Fruit fly (Drosophila melanogaster) whole organism, embryonic: ENCODE measurements around the gene Sec24CD.

Experiments
- Abd-B ChIP-seq: fragments of 200-800 bp; sonication (Bioruptor generic); optimal IDR thresholded peaks from 2 replicates; lab custom pipeline; 2018; ENCODE audit warnings: missing biosample characterization, mild to moderate bottlenecking, missing genetic modification characterization, moderate library complexity
- C15 ChIP-seq: fragments of 200-800 bp; sonication (Bioruptor generic); IDR thresholded peaks from 3 replicates; pipeline ENCODE4 v1.3.6; 2022; ENCODE audit warnings: missing biosample characterization, missing genetic modification characterization
- CG10979 ChIP-seq: fragments of 200-800 bp; sonication (Bioruptor generic); optimal IDR thresholded peaks from 2 replicates; lab custom pipeline; 2018; ENCODE audit warnings: missing biosample characterization, mild to moderate bottlenecking, missing genetic modification characterization, moderate library complexity
- CG11695 ChIP-seq: fragments of 200-800 bp; sonication (Bioruptor generic); IDR thresholded peaks from 3 replicates; pipeline ENCODE4 v1.3.6; 2022; ENCODE audit warnings: missing biosample characterization, missing genetic modification characterization
- CG11723 ChIP-seq: fragments of 200-800 bp; sonication (Bioruptor generic); optimal IDR thresholded peaks from 2 replicates; lab custom pipeline; 2017; ENCODE audit warnings: missing biosample characterization, mild to moderate bottlenecking, missing genetic modification characterization
- CG12219 ChIP-seq: fragments of 200-800 bp; sonication (Bioruptor generic); optimal IDR thresholded peaks from 3 replicates; lab custom pipeline; 2018; ENCODE audit warnings: missing biosample characterization, mild to moderate bottlenecking, missing genetic modification characterization
- CG12236 ChIP-seq: fragments of 200-800 bp; sonication (Bioruptor generic); optimal IDR thresholded peaks from 2 replicates; lab custom pipeline; 2016; ENCODE audit warnings: missing biosample characterization, missing genetic modification characterization
- CG12769 ChIP-seq: fragments of 200-800 bp; sonication (Bioruptor generic); optimal IDR thresholded peaks from 2 replicates; lab custom pipeline; 2019; ENCODE audit warnings: missing biosample characterization, mild to moderate bottlenecking, missing genetic modification characterization, moderate library complexity
- CG13894 ChIP-seq: fragments of 200-800 bp; sonication (Bioruptor generic); optimal IDR thresholded peaks from 3 replicates; lab custom pipeline; 2018; ENCODE audit warnings: missing biosample characterization, mild to moderate bottlenecking, missing genetic modification characterization, moderate library complexity
- CG14014 ChIP-seq: fragments of 200-800 bp; sonication (Bioruptor generic); IDR thresholded peaks from 2 replicates; pipeline ENCODE4 v1.3.6; 2022; ENCODE audit warnings: missing biosample characterization, missing genetic modification characterization
- CG16779 ChIP-seq: fragments of 200-800 bp; sonication (Bioruptor generic); IDR thresholded peaks from 2 replicates; pipeline ENCODE4 v1.3.6; 2022; ENCODE audit warnings: missing biosample characterization, missing genetic modification characterization
- CG17361 ChIP-seq: fragments of 200-800 bp; sonication (Bioruptor generic); IDR thresholded peaks from 3 replicates; pipeline ENCODE4 v1.3.6; 2022; ENCODE audit warnings: missing biosample characterization, missing genetic modification characterization
- CG17802 ChIP-seq: fragments of 200-800 bp; sonication (Bioruptor generic); optimal IDR thresholded peaks from 2 replicates; lab custom pipeline; 2018; ENCODE audit warnings: missing biosample characterization, mild to moderate bottlenecking, missing genetic modification characterization, moderate library complexity
- CG33557 ChIP-seq: fragments of 200-800 bp; sonication (Bioruptor generic); optimal IDR thresholded peaks from 2 replicates; lab custom pipeline; 2019; ENCODE audit warnings: missing biosample characterization, mild to moderate bottlenecking, missing genetic modification characterization, moderate library complexity
- CG3847 ChIP-seq: fragments of 200-800 bp; sonication (Bioruptor generic); IDR thresholded peaks from 2 replicates; pipeline ENCODE4 v1.3.6; 2022; ENCODE audit warnings: missing biosample characterization, missing genetic modification characterization
- CG4404 ChIP-seq: fragments of 200-800 bp; sonication (Bioruptor generic); IDR thresholded peaks from 2 replicates; pipeline ENCODE4 v1.3.6; 2022; ENCODE audit warnings: missing biosample characterization, missing genetic modification characterization
- CG6854 ChIP-seq: fragments of 200-800 bp; sonication (Bioruptor generic); optimal IDR thresholded peaks from 3 replicates; lab custom pipeline; 2017; ENCODE audit warnings: missing biosample characterization, mild to moderate bottlenecking, missing genetic modification characterization
- CG8388 ChIP-seq: fragments of 200-800 bp; sonication (Bioruptor generic); optimal IDR thresholded peaks from 2 replicates; lab custom pipeline; 2019; ENCODE audit warnings: missing biosample characterization, mild to moderate bottlenecking, missing genetic modification characterization, moderate library complexity
- CTCF ChIP-seq: fragments of 200-800 bp; sonication (Bioruptor generic); optimal IDR thresholded peaks from 2 replicates; lab custom pipeline; 2017; ENCODE audit warnings: missing biosample characterization, mild to moderate bottlenecking, missing genetic modification characterization, moderate library complexity
- D19A ChIP-seq: fragments of 200-800 bp; optimal IDR thresholded peaks from 3 replicates; lab custom pipeline; 2019; ENCODE audit warnings: missing biosample characterization, mild to moderate bottlenecking, missing genetic modification characterization, moderate library complexity
- Dll ChIP-seq: fragments of 200-800 bp; sonication (Bioruptor generic); IDR thresholded peaks from 4 replicates; pipeline ENCODE4 v1.3.6; 2022; ENCODE audit warnings: missing biosample characterization, missing genetic modification characterization; ENCODE audit not compliant: partially characterized antibody
- Gug ChIP-seq: fragments of 200-800 bp; sonication (Bioruptor generic); IDR thresholded peaks from 4 replicates; pipeline ENCODE4 v1.3.6; 2022; ENCODE audit warnings: missing biosample characterization, missing genetic modification characterization
- Hey ChIP-seq: fragments of 200-800 bp; sonication (Bioruptor generic); optimal IDR thresholded peaks from 3 replicates; lab custom pipeline; 2018; ENCODE audit warnings: missing biosample characterization, mild to moderate bottlenecking, missing genetic modification characterization
- Hmr ChIP-seq: fragments of 200-800 bp; sonication (Bioruptor generic); optimal IDR thresholded peaks from 3 replicates; lab custom pipeline; 2017; ENCODE audit warnings: mild to moderate bottlenecking, missing biosample characterization, missing genetic modification reagents, missing genetic modification characterization
- Jarid2 ChIP-seq: fragments of 200-800 bp; sonication (Bioruptor generic); optimal IDR thresholded peaks from 3 replicates; lab custom pipeline; 2017; ENCODE audit warnings: mild to moderate bottlenecking, missing biosample characterization, missing genetic modification reagents, missing genetic modification characterization
- Mad ChIP-seq: fragments of 200-800 bp; sonication (Bioruptor generic); optimal IDR thresholded peaks from 2 replicates; lab custom pipeline; 2016; ENCODE audit warnings: missing biosample characterization, missing genetic modification characterization
- Mes4 ChIP-seq: fragments of 200-800 bp; sonication (Bioruptor generic); optimal IDR thresholded peaks from 2 replicates; lab custom pipeline; 2016; ENCODE audit warnings: missing biosample characterization, missing genetic modification characterization
- Myb ChIP-seq: fragments of 200-800 bp; sonication (Bioruptor generic); optimal IDR thresholded peaks from 2 replicates; lab custom pipeline; 2016; ENCODE audit warnings: missing biosample characterization, missing genetic modification characterization
- NfI ChIP-seq: fragments of 200-800 bp; sonication (Bioruptor generic); optimal IDR thresholded peaks from 3 replicates; lab custom pipeline; 2018; ENCODE audit warnings: missing biosample characterization, mild to moderate bottlenecking, missing genetic modification characterization, moderate library complexity
- Sox102F ChIP-seq: fragments of 200-800 bp; sonication (Bioruptor generic); optimal IDR thresholded peaks from 2 replicates; lab custom pipeline; 2018; ENCODE audit warnings: missing biosample characterization, mild to moderate bottlenecking, missing genetic modification characterization, moderate library complexity
- Spps ChIP-seq: fragments of 200-800 bp; sonication (Bioruptor generic); optimal IDR thresholded peaks from 2 replicates; lab custom pipeline; 2018; ENCODE audit warnings: missing biosample characterization, mild to moderate bottlenecking, missing genetic modification characterization
- az2 ChIP-seq: fragments of 200-800 bp; sonication (Bioruptor generic); optimal IDR thresholded peaks from 3 replicates; lab custom pipeline; 2016; ENCODE audit warnings: missing biosample characterization, missing genetic modification characterization
- bbx ChIP-seq: fragments of 200-800 bp; sonication (Bioruptor generic); IDR thresholded peaks from 2 replicates; pipeline ENCODE4 v1.3.6; 2022; ENCODE audit warnings: missing biosample characterization, missing genetic modification characterization; ENCODE audit not compliant: partially characterized antibody
- bsh ChIP-seq, 2 experiments: fragments of 200-800 bp; sonication (Bioruptor generic); optimal IDR thresholded peaks; 2 replicates each; lab custom pipeline; 2017 to 2018; ENCODE audit warnings: mild to moderate bottlenecking in 2 of 2, missing biosample characterization in 2 of 2, missing genetic modification characterization in 2 of 2, moderate library complexity in 1 of 2
- cg ChIP-seq: fragments of 200-800 bp; sonication (Bioruptor generic); optimal IDR thresholded peaks from 3 replicates; lab custom pipeline; 2019; ENCODE audit warnings: missing biosample characterization, mild to moderate bottlenecking, missing genetic modification characterization, moderate library complexity
- ci ChIP-seq: fragments of 200-800 bp; sonication (Bioruptor generic); IDR thresholded peaks from 3 replicates; pipeline ENCODE4 v1.3.6; 2022; ENCODE audit warnings: missing biosample characterization, missing genetic modification characterization
- dan ChIP-seq: fragments of 200-800 bp; sonication (Bioruptor generic); IDR thresholded peaks from 2 replicates; pipeline ENCODE4 v1.3.6; 2022; ENCODE audit warnings: missing biosample characterization, missing genetic modification characterization
- danr ChIP-seq: fragments of 200-800 bp; sonication (Bioruptor generic); IDR thresholded peaks from 2 replicates; pipeline ENCODE4 v1.3.6; 2022; ENCODE audit warnings: missing biosample characterization, missing genetic modification characterization
- esg ChIP-seq: fragments of 200-800 bp; sonication (Bioruptor generic); conservative IDR thresholded peaks from 2 replicates; pipeline ENCODE4 v1.3.6; 2022; ENCODE audit warnings: missing biosample characterization, missing genetic modification characterization
- ewg ChIP-seq: fragments of 200-800 bp; sonication (Bioruptor generic); optimal IDR thresholded peaks from 3 replicates; lab custom pipeline; 2017; ENCODE audit warnings: mild to moderate bottlenecking, missing biosample characterization, missing genetic modification reagents, missing genetic modification characterization
- grn ChIP-seq: fragments of 200-800 bp; sonication (Bioruptor generic); optimal IDR thresholded peaks from 3 replicates; lab custom pipeline; 2017; ENCODE audit warnings: missing biosample characterization, missing genetic modification characterization
- knrl ChIP-seq: fragments of 200-800 bp; sonication (Bioruptor generic); IDR thresholded peaks from 3 replicates; pipeline ENCODE4 v1.3.6; 2022; ENCODE audit warnings: missing biosample characterization, missing genetic modification characterization; ENCODE audit not compliant: partially characterized antibody
- luna ChIP-seq: fragments of 200-800 bp; sonication (Bioruptor generic); optimal IDR thresholded peaks from 2 replicates; lab custom pipeline; 2016; ENCODE audit warnings: missing biosample characterization, missing genetic modification characterization
- prd ChIP-seq, 3 experiments: fragments of >200 bp in 2 of 3; fragments of 200-800 bp in 1 of 3; sonication (Bioruptor generic) in 1 of 3; optimal IDR thresholded peaks in 2 of 3; IDR thresholded peaks in 1 of 3; 2 replicates in 2 of 3; 3 replicates in 1 of 3; pipeline versions ENCODE4 v1.3.6 to Lab custom; 2017 to 2022; ENCODE audit warnings: missing biosample characterization in 1 of 3, missing genetic modification characterization in 1 of 3
- pzg ChIP-seq: fragments of 200-800 bp; sonication (Bioruptor generic); optimal IDR thresholded peaks from 3 replicates; lab custom pipeline; 2018; ENCODE audit warnings: missing biosample characterization, mild to moderate bottlenecking, missing genetic modification characterization, moderate library complexity
- ranshi ChIP-seq: fragments of 200-800 bp; sonication (Bioruptor generic); IDR thresholded peaks from 2 replicates; pipeline ENCODE4 v1.3.6; 2022; ENCODE audit warnings: missing biosample characterization, missing genetic modification characterization
- twi ChIP-seq: fragments of 200-800 bp; optimal IDR thresholded peaks from 2 replicates; lab custom pipeline; 2019; ENCODE audit warnings: missing biosample characterization, mild to moderate bottlenecking, missing genetic modification characterization, moderate library complexity
- unc-4 ChIP-seq: fragments of 200-800 bp; sonication (Bioruptor generic); IDR thresholded peaks from 2 replicates; pipeline ENCODE4 v1.3.6; 2022; ENCODE audit warnings: missing biosample characterization, missing genetic modification characterization; ENCODE audit not compliant: partially characterized antibody
- wor ChIP-seq: fragments of 200-800 bp; sonication (Bioruptor generic); IDR thresholded peaks from 2 replicates; pipeline ENCODE4 v1.3.6; 2022; ENCODE audit warnings: missing biosample characterization, missing genetic modification characterization
- zen ChIP-seq: fragments of 200-800 bp; sonication (Bioruptor generic); optimal IDR thresholded peaks from 3 replicates; lab custom pipeline; 2018; ENCODE audit warnings: missing biosample characterization, mild to moderate bottlenecking, missing genetic modification characterization, moderate library complexity

Gene Sec24CD

dm6 chr2L:2227316-2227715 lies 9.3 kb downstream of the Sec24CD start (continued):
- TF ChIP-seq esg (GFP tag; lab: Robert Waterston, UW) (peak; percentile 9; the same call in 1 of the 2 replicates), wor (GFP tag; lab: Robert Waterston, UW) (0 out of 2 replicates have a peak, but pooled peaks have one; percentile 31), CG8388 (GFP tag; lab: Kevin White, UChicago) (peak; percentile 35), Mad (peak; percentile 43), CG13894 (no peak), unc-4 (GFP tag; lab: Robert Waterston, UW) (no peak), Hey (no peak), Sox102F (GFP tag; lab: Kevin White, UChicago) (no peak), Dll (GFP tag; lab: Robert Waterston, UW) (no peak), CG16779 (no peak), CG4404 (GFP tag; lab: Robert Waterston, UW) (no peak), Gug (peak; percentile 42; the same call in 2 of the 4 replicates), danr (GFP tag; lab: Robert Waterston, UW) (no peak), az2 (GFP tag; lab: Kevin White, UChicago) (peak; percentile 33), bbx (no peak), grn (no peak), luna (GFP tag; lab: Kevin White, UChicago) (no peak), Hmr (GFP tag; lab: Kevin White, UChicago) (peak; percentile 40), prd (optimal IDR thresholded peaks at IDR 0.05; lab: Kevin White, UChicago) (no peak), prd (GFP tag; IDR thresholded peaks at IDR 0.05; lab: Robert Waterston, UW) (peak; percentile 51; the same call in 2 of the 3 replicates), bsh (GFP tag; optimal IDR thresholded peaks at IDR 0.05; lab: Kevin White, UChicago) (peak; percentile 23 to 57), CG12219 (GFP tag; lab: Kevin White, UChicago) (peak; percentile 39), dan (no peak), CG6854 (no peak), NfI (GFP tag; lab: Kevin White, UChicago) (peak; percentile 34), knrl (GFP tag; lab: Robert Waterston, UW) (no peak), CG17802 (tag; lab: Kevin White, UChicago) (no peak), CG12236 (no peak), D19A (tag; lab: Kevin White, UChicago) (peak; percentile 22), CG3847 (no peak), CG17361 (GFP tag; lab: Robert Waterston, UW) (0 out of 3 replicates have a peak, but pooled peaks have one; percentile 22), Jarid2 (GFP tag; lab: Kevin White, UChicago) (no peak), CG14014 (peak; percentile 53; the same call in 1 of the 2 replicates), Abd-B (GFP tag; lab: Kevin White, UChicago) (no peak), cg (GFP tag; lab: Kevin White, UChicago) (no peak), CG11723 (GFP tag; lab: Kevin White, UChicago) (peak; percentile 1), Mes4 (GFP tag; lab: Kevin White, UChicago) (no peak), Spps (tag; lab: Kevin White, UChicago) (no peak), CTCF (GFP tag; lab: Kevin White, UChicago) (no peak), CG12769 (peak; percentile 34), ci (GFP tag; lab: Robert Waterston, UW) (peak; percentile 91), C15 (GFP tag; lab: Robert Waterston, UW) (0 out of 3 replicates have a peak, but pooled peaks have one; percentile 49), pzg (GFP tag; lab: Kevin White, UChicago) (no peak), ranshi (0 out of 2 replicates have a peak, but pooled peaks have one; percentile 24), twi (no peak), CG10979 (tag; lab: Kevin White, UChicago) (peak; percentile 28), CG33557 (GFP tag; lab: Kevin White, UChicago) (no peak), CG11695 (GFP tag; lab: Robert Waterston, UW) (peak; percentile 45; the same call in 1 of the 3 replicates), Myb (GFP tag; lab: Kevin White, UChicago) (no peak), ewg (no peak), zen (no peak)
